Fruit fly (Drosophila melanogaster): Measurements from ENCODE around the gene Tat.

The Tat gene

DNA sequence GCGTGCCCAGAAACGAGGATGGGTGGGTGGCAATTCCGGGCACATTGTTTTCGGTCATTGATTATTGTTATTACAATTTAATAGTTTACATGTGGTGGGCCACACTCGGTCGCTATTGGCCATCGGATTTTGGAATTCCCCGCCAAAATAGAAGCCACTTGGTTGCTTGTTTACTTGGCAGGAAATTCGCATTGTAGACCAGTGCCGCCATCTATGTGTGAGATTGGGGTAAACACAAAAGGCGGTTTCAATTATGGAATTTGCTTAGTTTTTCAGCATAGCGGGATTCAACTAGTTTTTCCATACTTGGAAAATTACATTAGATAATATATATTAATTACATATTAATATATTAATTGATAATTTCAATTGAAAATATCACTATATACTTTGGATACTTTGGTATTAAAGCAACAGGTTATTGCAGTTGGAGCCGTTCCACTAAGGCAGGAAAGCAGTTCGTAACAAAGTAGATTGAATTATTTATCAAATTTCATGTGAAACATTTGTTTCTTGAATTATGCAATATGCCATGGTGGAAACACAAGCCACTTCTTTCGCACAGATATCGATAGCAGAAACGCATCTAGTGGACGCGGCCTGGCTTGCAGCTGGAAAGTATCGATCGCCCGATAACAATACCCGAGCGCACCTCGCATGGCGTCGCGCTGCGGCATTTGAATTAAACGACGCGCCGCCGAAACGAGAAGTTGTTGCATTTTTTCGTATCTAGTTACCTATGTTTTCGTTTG, 13.8 kb upstream of the Tat start, which contains the start of gene mud (continued):
- TF ChIP-seq crp (GFP tag; optimal IDR thresholded peaks at IDR 0.05) (peak in 1 of 2 experiments; percentile 56), CG4404 (GFP tag; IDR thresholded peaks at IDR 0.05) (peak; percentile 31; the same call in 1 of the 2 replicates), tna (GFP tag; IDR thresholded peaks at IDR 0.05; ENCODE audit: partially characterized antibody) (peak; percentile 68), CG3995 (GFP tag; optimal IDR thresholded peaks at IDR 0.05) (no peak), BEAF-32 (GFP tag; optimal IDR thresholded peaks at IDR 0.05) (peak; percentile 76), HLH4C (GFP tag; IDR thresholded peaks at IDR 0.05; ENCODE audit: partially characterized antibody) (peak; percentile 77), sisA (GFP tag; IDR thresholded peaks at IDR 0.05) (0 out of 2 replicates have a peak, but pooled peaks have one; percentile 30), Aef1 (GFP tag; IDR thresholded peaks at IDR 0.05) (peak; percentile 28; the same call in 1 of the 3 replicates), ssp (GFP tag; IDR thresholded peaks at IDR 0.05) (peak; percentile 95), otp (GFP tag; IDR thresholded peaks at IDR 0.05) (0 out of 3 replicates have a peak, but pooled peaks have one; percentile 7), Sry-β (GFP tag; optimal IDR thresholded peaks at IDR 0.05) (peak; percentile 1), bbx (GFP tag; IDR thresholded peaks at IDR 0.05; ENCODE audit: partially characterized antibody) (peak; percentile 77), Ssrp (tag; optimal IDR thresholded peaks at IDR 0.05) (peak; percentile 16), zfh1 (GFP tag; IDR thresholded peaks at IDR 0.05) (0 out of 3 replicates have a peak, but pooled peaks have one; percentile 9), ato (GFP tag; IDR thresholded peaks at IDR 0.05; ENCODE audit: partially characterized antibody) (peak; percentile 74), Blimp-1 (GFP tag; optimal IDR thresholded peaks at IDR 0.05) (no peak), CG17361 (GFP tag; IDR thresholded peaks at IDR 0.05) (no peak; the same call in 2 of the 3 replicates), Hr51 (GFP tag; optimal IDR thresholded peaks at IDR 0.05) (peak in 1 of 2 experiments; percentile 6), Xbp1 (GFP tag; optimal IDR thresholded peaks at IDR 0.05) (peak; percentile 37), CG2875 (GFP tag; optimal IDR thresholded peaks at IDR 0.05) (no peak), sens (GFP tag) (peak; percentile 57), CG13287 (GFP tag; IDR thresholded peaks at IDR 0.05; ENCODE audit: partially characterized antibody) (peak; percentile 70), da (GFP tag; optimal IDR thresholded peaks at IDR 0.05) (no peak), NfI (GFP tag; optimal IDR thresholded peaks at IDR 0.05) (no peak), sc (optimal IDR thresholded peaks at IDR 0.05) (no peak), sc (GFP tag; optimal IDR thresholded peaks at IDR 0.05) (peak; percentile 5), HLH54F (GFP tag; optimal IDR thresholded peaks at IDR 0.05) (peak; percentile 8), Ptx1 (GFP tag; IDR thresholded peaks at IDR 0.05) (peak; percentile 36; the same call in 1 of the 2 replicates), Camta (GFP tag; optimal IDR thresholded peaks at IDR 0.05) (no peak), CG15696 (tag; optimal IDR thresholded peaks at IDR 0.05) (peak; percentile 14), onecut (GFP tag; IDR thresholded peaks at IDR 0.05) (no peak), ap (GFP tag; IDR thresholded peaks at IDR 0.05) (0 out of 2 replicates have a peak, but pooled peaks have one; percentile 7), CG11456 (GFP tag; IDR thresholded peaks at IDR 0.05) (peak; percentile 52; the same call in 1 of the 3 replicates), mld (GFP tag; IDR thresholded peaks at IDR 0.05; ENCODE audit: partially characterized antibody) (peak; percentile 38; the same call in 1 of the 3 replicates), grau (tag; optimal IDR thresholded peaks at IDR 0.05) (peak; percentile 43), CG10209 (GFP tag; optimal IDR thresholded peaks at IDR 0.05) (peak; percentile 44), lilli (GFP tag; optimal IDR thresholded peaks at IDR 0.05) (no peak), ken (GFP tag; IDR thresholded peaks at IDR 0.05) (0 out of 3 replicates have a peak, but pooled peaks have one; percentile 46), CG13424 (tag; optimal IDR thresholded peaks at IDR 0.05) (peak; percentile 10), unc-4 (GFP tag; IDR thresholded peaks at IDR 0.05; ENCODE audit: partially characterized antibody) (peak; percentile 54), CG2120 (GFP tag; optimal IDR thresholded peaks at IDR 0.05) (peak; percentile 26), Dref (GFP tag; IDR thresholded peaks at IDR 0.05) (peak; percentile 92), insv (GFP tag; optimal IDR thresholded peaks at IDR 0.05) (peak in 1 of 2 experiments; percentile 14), Sry-δ (GFP tag; optimal IDR thresholded peaks at IDR 0.05) (peak; percentile 69), hbn (GFP tag; IDR thresholded peaks at IDR 0.05; ENCODE audit: partially characterized antibody) (peak; percentile 48), Mrtf (GFP tag; IDR thresholded peaks at IDR 0.05) (0 out of 3 replicates have a peak, but pooled peaks have one; percentile 33), CG1024 (GFP tag; IDR thresholded peaks at IDR 0.05) (peak; percentile 46; the same call in 1 of the 2 replicates)

Data from whole organism, embryonic.